Worm (Caenorhabditis elegans) whole organism, L1 larva: Measurements from ENCODE around the gene med-1.

Source experiments
- aha-1 ChIP-seq: fragments of 150-350 bp; optimal IDR thresholded peaks from 2 replicates; lab custom pipeline; 2014; ENCODE audit warnings: missing biosample characterization, missing genetic modification characterization
- aly-2 ChIP-seq: fragments of 150-350 bp; optimal IDR thresholded peaks from 2 replicates; lab custom pipeline; 2014; ENCODE audit warnings: missing biosample characterization, missing genetic modification characterization
- blmp-1 ChIP-seq: fragments of 150-350 bp; optimal IDR thresholded peaks from 2 replicates; lab custom pipeline; 2014; ENCODE audit warnings: missing biosample characterization, missing genetic modification characterization
- ceh-63 ChIP-seq: fragments of 200-800 bp; sonication (Bioruptor generic); optimal IDR thresholded peaks from 2 replicates; lab custom pipeline; 2018; ENCODE audit warnings: mild to moderate bottlenecking, missing genetic modification characterization, missing compliant biosample characterization
- ceh-82 ChIP-seq, 3 experiments: fragments of 150-350 bp in 1 of 3; sonication (generic microtip) in 2 of 3; optimal IDR thresholded peaks; 2 replicates each; lab custom pipeline; 2014 to 2017; ENCODE audit warnings: missing biosample characterization in 3 of 3, missing genetic modification characterization in 3 of 3
- ceh-88 ChIP-seq: fragments of 200-800 bp; sonication (Bioruptor generic); IDR thresholded peaks from 2 replicates; pipeline ENCODE4 v1.3.6; 2022; ENCODE audit warnings: missing genetic modification characterization, missing compliant biosample characterization
- ceh-90 ChIP-seq: sonication (generic microtip); optimal IDR thresholded peaks from 2 replicates; lab custom pipeline; 2016; ENCODE audit warnings: missing genetic modification characterization, missing compliant biosample characterization
- efl-1 ChIP-seq, 4 experiments: fragments of 150-350 bp; optimal IDR thresholded peaks in 3 of 4; peaks in 1 of 4; 1 replicate in 1 of 4; 2 replicates in 3 of 4; lab custom pipeline; 2014; ENCODE audit warnings: missing biosample characterization in 2 of 4, missing genetic modification characterization in 2 of 4, missing genetic modification reagents in 2 of 4
- efl-3 ChIP-seq: fragments of 200-800 bp; sonication (Bioruptor generic); optimal IDR thresholded peaks from 2 replicates; lab custom pipeline; 2018; ENCODE audit warnings: mild to moderate bottlenecking, missing genetic modification characterization, missing compliant biosample characterization
- egl-27 ChIP-seq, 2 experiments: fragments of 150-350 bp in 1 of 2; sonication (generic microtip); optimal IDR thresholded peaks; 3 replicates each; lab custom pipeline; 2017 to 2018; ENCODE audit warnings: missing biosample characterization in 2 of 2, missing genetic modification characterization in 2 of 2, missing genetic modification reagents in 2 of 2
- elt-2 ChIP-seq: sonication (generic microtip); optimal IDR thresholded peaks from 2 replicates; lab custom pipeline; 2016; ENCODE audit warnings: missing genetic modification characterization, mild to moderate bottlenecking, inconsistent platforms, missing compliant biosample characterization, missing genetic modification reagents
- elt-3 ChIP-seq, 6 experiments: fragments of 150-350 bp in 1 of 6; sonication (generic microtip); optimal IDR thresholded peaks; 2 replicates each; lab custom pipeline; 2017 to 2018; ENCODE audit warnings: missing biosample characterization in 6 of 6, missing genetic modification characterization in 6 of 6, inconsistent platforms in 1 of 6
- ets-5 ChIP-seq: fragments of 200-800 bp; sonication (Bioruptor generic); IDR thresholded peaks from 2 replicates; pipeline ENCODE4 v1.3.6; 2022; ENCODE audit warnings: missing genetic modification characterization, missing compliant biosample characterization
- fkh-4 ChIP-seq: sonication (generic microtip); optimal IDR thresholded peaks from 2 replicates; lab custom pipeline; 2016; ENCODE audit warnings: missing compliant biosample characterization, missing genetic modification characterization, borderline replicate concordance
- fkh-8 ChIP-seq: sonication (generic microtip); optimal IDR thresholded peaks from 2 replicates; lab custom pipeline; 2016; ENCODE audit warnings: mild to moderate bottlenecking, missing genetic modification characterization, missing compliant biosample characterization
- fos-1 ChIP-seq: fragments of 150-350 bp; optimal IDR thresholded peaks from 2 replicates; lab custom pipeline; 2014; ENCODE audit warnings: missing biosample characterization, missing genetic modification characterization
- grh-1 ChIP-seq: fragments of 200-800 bp; sonication (Bioruptor generic); IDR thresholded peaks from 2 replicates; pipeline ENCODE4 v1.3.6; 2022; ENCODE audit warnings: missing genetic modification reagents, missing genetic modification characterization, missing compliant biosample characterization
- irx-1 ChIP-seq: sonication (generic microtip); optimal IDR thresholded peaks from 2 replicates; lab custom pipeline; 2016; ENCODE audit warnings: missing genetic modification characterization, missing compliant biosample characterization
- isw-1 ChIP-seq: fragments of 200-800 bp; sonication (Bioruptor generic); IDR thresholded peaks from 2 replicates; pipeline ENCODE4 v1.3.6; 2022; ENCODE audit warnings: missing genetic modification characterization, missing compliant biosample characterization
- lin-13 ChIP-seq: fragments of 150-350 bp; optimal IDR thresholded peaks from 2 replicates; lab custom pipeline; 2014; ENCODE audit warnings: missing biosample characterization, missing genetic modification reagents, missing genetic modification characterization
- lin-15B ChIP-seq: fragments of 150-350 bp; sonication (generic microtip); optimal IDR thresholded peaks from 3 replicates; lab custom pipeline; 2014; ENCODE audit warnings: missing biosample characterization, missing genetic modification characterization
- lin-35 ChIP-seq, 2 experiments: fragments of 150-350 bp; optimal IDR thresholded peaks; 2 replicates each; lab custom pipeline; 2014; ENCODE audit warnings: missing biosample characterization in 2 of 2, missing genetic modification characterization in 2 of 2, missing genetic modification reagents in 2 of 2
- lin-39 ChIP-seq: fragments of 150-350 bp; optimal IDR thresholded peaks from 2 replicates; lab custom pipeline; 2014; ENCODE audit warnings: missing biosample characterization, missing genetic modification reagents, missing genetic modification characterization
- mab-9 ChIP-seq: fragments of 200-800 bp; sonication (Bioruptor generic); IDR thresholded peaks from 2 replicates; pipeline ENCODE4 v1.3.6; 2022; ENCODE audit warnings: missing genetic modification reagents, missing genetic modification characterization, missing compliant biosample characterization
- mef-2 ChIP-seq: fragments of 150-350 bp; optimal IDR thresholded peaks from 2 replicates; lab custom pipeline; 2014; ENCODE audit warnings: missing biosample characterization, missing genetic modification characterization
- nhr-11 ChIP-seq: fragments of 150-350 bp; optimal IDR thresholded peaks from 2 replicates; lab custom pipeline; 2014; ENCODE audit warnings: missing biosample characterization, missing genetic modification characterization
- nhr-12 ChIP-seq: sonication (generic microtip); optimal IDR thresholded peaks from 2 replicates; lab custom pipeline; 2017; ENCODE audit warnings: missing biosample characterization, missing genetic modification characterization
- nhr-20 ChIP-seq: sonication (generic microtip); optimal IDR thresholded peaks from 2 replicates; lab custom pipeline; 2016; ENCODE audit warnings: mild to moderate bottlenecking, missing genetic modification characterization, missing compliant biosample characterization
- nhr-28 ChIP-seq: fragments of 150-350 bp; optimal IDR thresholded peaks from 2 replicates; lab custom pipeline; 2014; ENCODE audit warnings: missing biosample characterization, missing genetic modification characterization
- nhr-47 ChIP-seq: sonication (generic microtip); optimal IDR thresholded peaks from 2 replicates; lab custom pipeline; 2016; ENCODE audit warnings: mild to moderate bottlenecking, missing genetic modification characterization, moderate library complexity, missing compliant biosample characterization
- nhr-84 ChIP-seq: sonication (generic microtip); optimal IDR thresholded peaks from 2 replicates; lab custom pipeline; 2017; ENCODE audit warnings: missing biosample characterization, missing genetic modification characterization
- nhr-85 ChIP-seq: sonication (generic microtip); peaks from one replicate; lab custom pipeline; 2016; ENCODE audit warnings: missing genetic modification characterization, inconsistent platforms, missing compliant biosample characterization
- nhr-90 ChIP-seq: sonication (generic microtip); optimal IDR thresholded peaks from 2 replicates; lab custom pipeline; 2016; ENCODE audit warnings: mild to moderate bottlenecking, missing genetic modification characterization, missing compliant biosample characterization; ENCODE audit not compliant: poor library complexity
- pag-3 ChIP-seq: sonication (generic microtip); optimal IDR thresholded peaks from 2 replicates; lab custom pipeline; 2017; ENCODE audit warnings: missing genetic modification characterization, mild to moderate bottlenecking, missing compliant biosample characterization, antibody characterized with exemption, borderline replicate concordance; ENCODE audit not compliant: insufficient read depth
- pax-3 ChIP-seq: fragments of 200-800 bp; sonication (Bioruptor generic); optimal IDR thresholded peaks from 2 replicates; lab custom pipeline; 2018; ENCODE audit warnings: mild to moderate bottlenecking, missing genetic modification characterization, moderate library complexity, missing compliant biosample characterization
- pqm-1 ChIP-seq: sonication (generic microtip); optimal IDR thresholded peaks from 3 replicates; lab custom pipeline; 2017; ENCODE audit warnings: missing biosample characterization, missing genetic modification characterization
- rnt-1 ChIP-seq: sonication (generic microtip); optimal IDR thresholded peaks from 2 replicates; lab custom pipeline; 2016; ENCODE audit warnings: mild to moderate bottlenecking, missing genetic modification characterization, moderate library complexity, missing compliant biosample characterization
- snpc-4 ChIP-seq: fragments of 150-350 bp; optimal IDR thresholded peaks from 2 replicates; lab custom pipeline; 2014; ENCODE audit warnings: missing biosample characterization, missing genetic modification characterization
- sptf-1 ChIP-seq: fragments of 150-350 bp; optimal IDR thresholded peaks from 2 replicates; lab custom pipeline; 2014; ENCODE audit warnings: missing biosample characterization, missing genetic modification characterization
- swsn-7 ChIP-seq: sonication (generic microtip); optimal IDR thresholded peaks from 2 replicates; lab custom pipeline; 2016; ENCODE audit warnings: missing genetic modification characterization, missing compliant biosample characterization
- tbx-2 ChIP-seq: sonication (generic microtip); optimal IDR thresholded peaks from 2 replicates; lab custom pipeline; 2016; ENCODE audit warnings: missing genetic modification characterization, missing compliant biosample characterization
- unc-30 ChIP-seq: sonication (generic microtip); optimal IDR thresholded peaks from 2 replicates; lab custom pipeline; 2017; ENCODE audit warnings: missing biosample characterization, missing genetic modification characterization
- unc-86 ChIP-seq: sonication (generic microtip); optimal IDR thresholded peaks from 2 replicates; lab custom pipeline; 2016; ENCODE audit warnings: missing genetic modification characterization, missing compliant biosample characterization
- zag-1 ChIP-seq: fragments of 150-350 bp; optimal IDR thresholded peaks from 2 replicates; lab custom pipeline; 2014; ENCODE audit warnings: missing biosample characterization, missing genetic modification characterization
- ztf-4 ChIP-seq: fragments of 150-350 bp; optimal IDR thresholded peaks from 2 replicates; lab custom pipeline; 2014; ENCODE audit warnings: missing biosample characterization, missing genetic modification characterization

med-1 gene

DNA sequence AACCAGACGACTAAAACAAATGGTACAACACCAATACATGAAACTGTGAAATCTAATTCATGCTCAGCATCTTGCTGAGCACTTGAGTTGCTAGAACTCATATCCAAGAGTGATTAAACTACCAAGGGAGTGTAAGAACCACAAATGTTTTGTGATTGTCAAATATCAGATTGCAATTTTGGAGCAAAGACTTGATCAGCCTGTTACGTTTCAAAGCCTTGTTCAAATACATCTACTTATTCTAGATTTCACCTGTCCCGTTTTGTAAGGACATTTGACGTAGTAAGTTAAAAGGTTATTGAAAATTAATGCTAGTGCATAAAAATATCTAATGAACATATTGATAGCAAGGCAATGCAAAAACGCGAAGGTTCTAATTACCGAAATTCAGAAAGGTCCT, 46.9 kb downstream of the med-1 start, which contains the start of gene F45E6.1:
Gene F45E6.1, minus strand, starts transcription at position 101 of the 400 bp plus-strand sequence.
- TF ChIP-seq elt-3 (tag; optimal IDR thresholded peaks at IDR 0.05; lab: Kevin White, UChicago) (no peak), ceh-63 (no peak), ztf-4 (no peak), tbx-2 (no peak), ceh-88 (no peak), fos-1 (tag; lab: Kevin White, UChicago) (no peak), nhr-85 (tag; lab: Kevin White, UChicago) (no peak), aly-2 (tag; lab: Kevin White, UChicago) (no peak), zag-1 (no peak)

DNA sequence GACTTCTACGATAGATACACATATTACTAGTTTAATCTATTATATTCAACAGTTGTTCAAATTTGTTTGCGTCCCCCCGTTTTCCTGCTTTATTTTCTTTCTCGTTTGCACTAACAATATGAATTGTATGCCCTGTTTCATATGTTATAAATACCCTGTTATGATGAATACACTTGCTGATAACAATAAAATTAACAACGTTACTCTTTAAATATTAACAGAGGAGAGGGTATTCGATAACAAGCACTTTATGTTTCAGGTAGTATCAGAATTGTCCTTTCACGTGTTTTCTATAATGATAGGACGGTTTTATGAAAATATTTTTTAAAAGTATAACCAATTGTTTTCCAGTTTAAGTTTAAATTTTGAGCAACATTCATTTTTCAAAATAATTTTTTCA, 48.1 kb downstream of the med-1 start:
- TF ChIP-seq unc-30 (tag; lab: Kevin White, UChicago) (no peak), fkh-4 (tag; lab: Kevin White, UChicago) (no peak), lin-35 (GFP tag; optimal IDR thresholded peaks at IDR 0.05; lab: Kevin White, UChicago) (peak in 1 of 2 experiments; percentile 41), elt-2 (tag; lab: Kevin White, UChicago) (peak; percentile 57)

DNA sequence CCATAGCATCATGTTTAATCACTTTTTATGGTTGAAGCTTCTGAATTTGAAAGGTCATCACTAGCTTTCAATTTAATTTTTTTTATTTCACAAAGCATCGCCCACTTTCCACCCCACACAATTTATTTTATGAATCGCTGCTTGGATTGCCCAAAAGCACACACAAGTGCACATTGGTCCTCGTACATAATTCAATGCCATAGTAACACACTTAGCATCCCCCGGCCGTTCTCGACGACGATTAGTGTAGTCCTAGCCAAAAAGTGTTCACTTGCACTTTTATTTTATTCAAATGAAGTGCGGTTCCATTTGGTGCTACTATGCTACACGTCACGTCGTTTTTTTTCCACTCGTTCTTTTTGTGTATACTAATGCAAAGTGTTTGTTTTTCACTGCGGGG, 48.6 kb downstream of the med-1 start:
- TF ChIP-seq elt-2 (tag; lab: Kevin White, UChicago) (no peak), aha-1 (tag; lab: Kevin White, UChicago) (no peak), lin-15B (tag; lab: Kevin White, UChicago) (no peak), unc-30 (tag; lab: Kevin White, UChicago) (no peak), mab-9 (GFP tag; lab: Robert Waterston, UW) (no peak), pqm-1 (tag; lab: Kevin White, UChicago) (no peak), sptf-1 (no peak), grh-1 (GFP tag; lab: Robert Waterston, UW) (no peak), blmp-1 (tag; lab: Kevin White, UChicago) (no peak), ets-5 (GFP tag; lab: Robert Waterston, UW) (no peak), tbx-2 (no peak), nhr-84 (tag; lab: Kevin White, UChicago) (no peak), snpc-4 (no peak), efl-3 (GFP tag; lab: Kevin White, UChicago) (no peak), lin-13 (no peak), mef-2 (tag; lab: Kevin White, UChicago) (no peak), zag-1 (no peak)
- TF ChIP-seq, all 84 proteins: peak for 0

DNA sequence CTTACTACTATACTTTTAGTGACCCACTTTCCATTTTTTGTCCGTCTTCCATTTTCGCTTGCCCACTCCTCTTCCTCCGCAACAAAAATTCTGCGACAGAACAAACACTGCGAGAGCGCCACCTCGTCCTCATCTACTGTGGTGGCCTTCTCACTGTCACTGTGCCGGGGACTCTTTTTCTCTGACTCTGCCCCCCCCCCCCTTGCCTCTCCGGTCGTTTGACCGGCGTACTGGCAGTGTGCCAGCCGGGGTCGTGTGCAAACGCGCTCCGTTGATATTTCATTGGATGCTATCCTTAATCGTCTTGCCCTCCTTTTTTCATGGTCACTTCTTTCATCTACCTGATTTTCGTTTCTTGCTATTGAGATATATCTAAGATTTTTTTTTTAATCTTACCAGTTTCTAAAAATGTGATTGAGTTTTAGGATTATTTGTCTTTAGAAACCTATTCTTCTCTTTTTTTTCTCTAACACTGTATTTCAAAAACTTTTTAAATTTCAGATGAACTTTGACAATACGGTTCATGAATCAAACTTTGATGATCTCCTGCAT, 50.1 kb downstream of the med-1 start, which contains the start of gene atf-6:
Gene atf-6, plus strand, starts transcription at position 502 of the 552 bp plus-strand sequence.
- no peak for TF ChIP-seq pag-3
- peak in 1 of 2 experiments; percentile 64 for TF ChIP-seq egl-27 (tag; optimal IDR thresholded peaks at IDR 0.05; lab: Kevin White, UChicago)
- no peak for TF ChIP-seq nhr-11 (tag; lab: Kevin White, UChicago)
- TF ChIP-seq nhr-47 (tag; lab: Kevin White, UChicago) = peak; percentile 86
- TF ChIP-seq nhr-20 (tag; lab: Kevin White, UChicago) = peak; percentile 93
- TF ChIP-seq fkh-8 (tag; lab: Kevin White, UChicago) = peak; percentile 77
- TF ChIP-seq sptf-1 = no peak
- TF ChIP-seq grh-1 (GFP tag; lab: Robert Waterston, UW) = peak; percentile 76
- TF ChIP-seq ceh-90 = no peak
- TF ChIP-seq rnt-1 (tag; lab: Kevin White, UChicago) = peak; percentile 79
- no peak for TF ChIP-seq nhr-28
- peak; percentile 67 for TF ChIP-seq elt-2 (tag; lab: Kevin White, UChicago)
- peak; percentile 87 for TF ChIP-seq nhr-90 (tag; lab: Kevin White, UChicago)
- no peak for TF ChIP-seq ets-5 (GFP tag; lab: Robert Waterston, UW)
- TF ChIP-seq nhr-12 (tag; lab: Kevin White, UChicago) = no peak
- peak; percentile 65 for TF ChIP-seq lin-13
- peak; percentile 55 to 57 for TF ChIP-seq efl-1 (optimal IDR thresholded peaks at IDR 0.05; lab: Kevin White, UChicago)
- TF ChIP-seq efl-1 (GFP tag; optimal IDR thresholded peaks at IDR 0.05 in 1 of 2; lab: Kevin White, UChicago) = peak; percentile 33 to 94
- peak; percentile 80 for TF ChIP-seq unc-86
- peak; percentile 66 for TF ChIP-seq lin-15B (tag; lab: Kevin White, UChicago)
- peak; percentile 92 for TF ChIP-seq swsn-7
- no peak for TF ChIP-seq fkh-4 (tag; lab: Kevin White, UChicago)
- peak in 3 of 6 experiments; percentile 38 to 65 (median 49) for TF ChIP-seq elt-3 (tag; optimal IDR thresholded peaks at IDR 0.05; lab: Kevin White, UChicago)
- peak; percentile 54 for TF ChIP-seq irx-1 (tag; lab: Kevin White, UChicago)
- no peak for TF ChIP-seq pqm-1 (tag; lab: Kevin White, UChicago)
- peak; percentile 67 for TF ChIP-seq isw-1 (GFP tag; lab: Robert Waterston, UW)
- peak; percentile 44 for TF ChIP-seq lin-39 (tag; lab: Kevin White, UChicago)
- no peak for TF ChIP-seq pax-3 (tag; lab: Kevin White, UChicago)
- peak; percentile 55 to 93 (median 56) for TF ChIP-seq ceh-82 (tag; optimal IDR thresholded peaks at IDR 0.05; lab: Kevin White, UChicago)
- peak; percentile 66 for TF ChIP-seq snpc-4
